Worm (Caenorhabditis elegans): Measurements from ENCODE around the gene elb-1.
A peak's percentile ranks its signal among the peaks of the same experiment; 100 is the strongest.

Gene elb-1

DNA sequence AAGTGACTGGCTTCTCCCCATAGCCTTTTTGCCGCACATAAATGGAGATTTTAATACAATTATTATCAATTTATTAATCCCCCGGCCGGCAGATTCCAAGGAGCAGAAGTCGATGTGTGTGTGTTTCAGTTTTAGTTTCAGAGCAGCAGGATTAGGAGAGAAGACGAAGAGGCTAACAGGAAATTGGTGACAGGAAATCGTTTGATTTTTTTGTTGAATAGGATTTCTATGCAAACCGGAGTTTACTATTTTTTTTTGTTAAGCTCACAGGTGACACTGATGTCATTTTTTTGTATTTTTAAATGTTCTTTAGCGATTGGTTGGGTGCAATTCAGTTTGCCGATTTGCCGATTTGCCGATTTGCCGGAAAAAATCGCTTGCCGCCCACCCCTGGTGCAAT, 38.7 kb downstream of the elb-1 start:
- TF ChIP-seq ceh-82 (tag; optimal IDR thresholded peaks at IDR 0.05): no peak
- TF ChIP-seq R02D3.7 (tag; optimal IDR thresholded peaks at IDR 0.05): no peak
- TF ChIP-seq hlh-11 (tag; optimal IDR thresholded peaks at IDR 0.05): no peak
- no peak for TF ChIP-seq lin-29 (GFP tag; IDR thresholded peaks at IDR 0.05)
- no peak for TF ChIP-seq dve-1 (tag; optimal IDR thresholded peaks at IDR 0.05; ENCODE audit: insufficient read depth)
- TF ChIP-seq aha-1 (tag): peak; percentile 95
- no peak for TF ChIP-seq set-16 (GFP tag; IDR thresholded peaks at IDR 0.05)

- TF ChIP-seq unc-130 (GFP tag; optimal IDR thresholded peaks at IDR 0.05) (no peak), aha-1 (tag) (peak; percentile 84), F26F4.8 (GFP tag; conservative IDR thresholded peaks at IDR 0.05) (no peak)
Observed at ce11 chrIII:11669008-11669407, 50.2 kb downstream of the elb-1 start.

Data from whole organism, L4 larva.